Fruit fly (Drosophila melanogaster) whole organism, embryonic: Measurements from ENCODE around the gene CG11986.

Experiments used
- Bgb ChIP-seq: fragments of 200-800 bp; sonication (Bioruptor generic); IDR thresholded peaks from 2 replicates; pipeline ENCODE4 v1.3.6; 2022; ENCODE audit warnings: missing biosample characterization, missing genetic modification characterization; ENCODE audit not compliant: partially characterized antibody
- CG10274 ChIP-seq: fragments of 200-800 bp; sonication (Bioruptor generic); optimal IDR thresholded peaks from 3 replicates; lab custom pipeline; 2017; ENCODE audit warnings: missing biosample characterization, mild to moderate bottlenecking, missing genetic modification characterization
- CG10543 ChIP-seq: fragments of 200-800 bp; sonication (Bioruptor generic); optimal IDR thresholded peaks from 3 replicates; lab custom pipeline; 2017; ENCODE audit warnings: missing biosample characterization, mild to moderate bottlenecking, missing genetic modification characterization, moderate library complexity
- CG15514 ChIP-seq: fragments of 200-800 bp; sonication (Bioruptor generic); optimal IDR thresholded peaks from 3 replicates; lab custom pipeline; 2017; ENCODE audit warnings: missing biosample characterization, missing genetic modification characterization, mild to moderate bottlenecking, moderate library complexity, missing genetic modification reagents
- CG15601 ChIP-seq: fragments of 200-800 bp; sonication (Bioruptor generic); optimal IDR thresholded peaks from 3 replicates; lab custom pipeline; 2019; ENCODE audit warnings: missing biosample characterization, mild to moderate bottlenecking, missing genetic modification characterization, moderate library complexity
- CG1792 ChIP-seq: fragments of 200-800 bp; sonication (Bioruptor generic); optimal IDR thresholded peaks from 2 replicates; lab custom pipeline; 2016; ENCODE audit warnings: missing biosample characterization, missing genetic modification characterization
- CG18011 ChIP-seq: fragments of 200-800 bp; sonication (Bioruptor generic); optimal IDR thresholded peaks from 2 replicates; lab custom pipeline; 2017; ENCODE audit warnings: missing biosample characterization, missing genetic modification characterization, mild to moderate bottlenecking, moderate library complexity, missing genotype
- CG2129 ChIP-seq: fragments of 200-800 bp; sonication (Bioruptor generic); IDR thresholded peaks from 2 replicates; pipeline ENCODE4 v1.3.6; 2022; ENCODE audit warnings: missing biosample characterization, missing genetic modification characterization; ENCODE audit not compliant: partially characterized antibody
- CG2199 ChIP-seq: fragments of 200-800 bp; sonication (Bioruptor generic); IDR thresholded peaks from 3 replicates; pipeline ENCODE4 v1.3.6; 2022; ENCODE audit warnings: missing biosample characterization, missing genetic modification characterization
- CG2202 ChIP-seq: fragments of 200-800 bp; sonication (Bioruptor generic); optimal IDR thresholded peaks from 2 replicates; lab custom pipeline; 2018; ENCODE audit warnings: missing biosample characterization, mild to moderate bottlenecking, missing genetic modification characterization
- CG30403 ChIP-seq: fragments of 200-800 bp; sonication (Bioruptor generic); optimal IDR thresholded peaks from 3 replicates; lab custom pipeline; 2016; ENCODE audit warnings: missing biosample characterization, missing genetic modification characterization
- CG3281 ChIP-seq: fragments of 200-800 bp; sonication (Bioruptor generic); optimal IDR thresholded peaks from 3 replicates; lab custom pipeline; 2017; ENCODE audit warnings: missing biosample characterization, mild to moderate bottlenecking, missing genetic modification characterization
- CG6254 ChIP-seq: fragments of 200-800 bp; sonication (Bioruptor generic); optimal IDR thresholded peaks from 3 replicates; lab custom pipeline; 2017; ENCODE audit warnings: mild to moderate bottlenecking, missing biosample characterization, missing genetic modification reagents, missing genetic modification characterization
- CG7556 ChIP-seq: fragments of 200-800 bp; sonication (Bioruptor generic); optimal IDR thresholded peaks from 2 replicates; lab custom pipeline; 2017; ENCODE audit warnings: missing biosample characterization, mild to moderate bottlenecking, missing genetic modification characterization
- Camta ChIP-seq: fragments of 200-800 bp; sonication (Bioruptor generic); optimal IDR thresholded peaks from 2 replicates; lab custom pipeline; 2016; ENCODE audit warnings: missing biosample characterization, missing genetic modification characterization
- ERR ChIP-seq: fragments of 200-800 bp; sonication (Bioruptor generic); optimal IDR thresholded peaks from 2 replicates; lab custom pipeline; 2016; ENCODE audit warnings: missing biosample characterization, missing genetic modification characterization
- Gsc ChIP-seq: fragments of 200-800 bp; sonication (Bioruptor generic); IDR thresholded peaks from 2 replicates; pipeline ENCODE4 v1.3.6; 2022; ENCODE audit warnings: missing biosample characterization, missing genetic modification characterization
- HmgD ChIP-seq: fragments of 200-800 bp; sonication (Bioruptor generic); optimal IDR thresholded peaks from 3 replicates; lab custom pipeline; 2016; ENCODE audit warnings: missing biosample characterization, missing genetic modification characterization
- Hmr ChIP-seq: fragments of 200-800 bp; sonication (Bioruptor generic); optimal IDR thresholded peaks from 3 replicates; lab custom pipeline; 2017; ENCODE audit warnings: mild to moderate bottlenecking, missing biosample characterization, missing genetic modification reagents, missing genetic modification characterization
- Mad ChIP-seq: fragments of 200-800 bp; sonication (Bioruptor generic); optimal IDR thresholded peaks from 2 replicates; lab custom pipeline; 2016; ENCODE audit warnings: missing biosample characterization, missing genetic modification characterization
- Mrtf ChIP-seq: fragments of 200-800 bp; sonication (Bioruptor generic); IDR thresholded peaks from 3 replicates; pipeline ENCODE4 v1.3.6; 2022; ENCODE audit warnings: missing biosample characterization, missing genetic modification characterization
- Nf-YA ChIP-seq: fragments of 200-800 bp; sonication (Bioruptor generic); IDR thresholded peaks from 2 replicates; pipeline ENCODE4 v1.3.6; 2022; ENCODE audit warnings: missing biosample characterization, missing genetic modification characterization
- Nf-YC ChIP-seq: fragments of 200-800 bp; optimal IDR thresholded peaks from 3 replicates; lab custom pipeline; 2019; ENCODE audit warnings: missing biosample characterization, mild to moderate bottlenecking, missing genetic modification characterization, moderate library complexity
- Ptx1 ChIP-seq: fragments of 200-800 bp; sonication (Bioruptor generic); IDR thresholded peaks from 2 replicates; pipeline ENCODE4 v1.3.6; 2022; ENCODE audit warnings: missing biosample characterization, missing genetic modification characterization
- Ravus ChIP-seq: fragments of 200-800 bp; sonication (Bioruptor generic); IDR thresholded peaks from 2 replicates; pipeline ENCODE4 v1.3.6; 2022; ENCODE audit warnings: missing biosample characterization, missing genetic modification characterization
- Usf ChIP-seq: fragments of 200-800 bp; sonication (Bioruptor generic); optimal IDR thresholded peaks from 2 replicates; lab custom pipeline; 2017; ENCODE audit warnings: missing genotype, missing biosample characterization, missing genetic modification characterization
- Xrp1 ChIP-seq: fragments of 200-800 bp; sonication (Bioruptor generic); IDR thresholded peaks from 2 replicates; pipeline ENCODE4 v1.3.6; 2022; ENCODE audit warnings: missing biosample characterization, missing genetic modification characterization
- al ChIP-seq: fragments of 200-800 bp; sonication (Bioruptor generic); IDR thresholded peaks from 2 replicates; pipeline ENCODE4 v1.3.6; 2022; ENCODE audit warnings: missing biosample characterization, missing genetic modification characterization
- bowl ChIP-seq: fragments of 200-800 bp; sonication (Bioruptor generic); IDR thresholded peaks from 2 replicates; pipeline ENCODE4 v1.3.6; 2022; ENCODE audit warnings: missing biosample characterization, missing genetic modification characterization
- da ChIP-seq: fragments of 200-800 bp; sonication (Bioruptor generic); optimal IDR thresholded peaks from 2 replicates; lab custom pipeline; 2016; ENCODE audit warnings: missing biosample characterization, missing genetic modification characterization
- dati ChIP-seq: fragments of 200-800 bp; sonication (Bioruptor generic); IDR thresholded peaks from 2 replicates; pipeline ENCODE4 v1.3.6; 2022; ENCODE audit warnings: missing biosample characterization, missing genetic modification characterization
- dm ChIP-seq: fragments of 200-800 bp; sonication (Bioruptor generic); optimal IDR thresholded peaks from 3 replicates; lab custom pipeline; 2016; ENCODE audit warnings: missing biosample characterization, missing genetic modification characterization
- eve ChIP-seq, 2 experiments: fragments of >200 bp; optimal IDR thresholded peaks; 2 replicates each; lab custom pipeline; 2017; ENCODE audit warnings: missing biosample characterization in 2 of 2, missing genetic modification characterization in 2 of 2
- exex ChIP-seq: fragments of 200-800 bp; sonication (Bioruptor generic); optimal IDR thresholded peaks from 4 replicates; lab custom pipeline; 2018; ENCODE audit warnings: missing biosample characterization, mild to moderate bottlenecking, missing genetic modification characterization, moderate library complexity
- fu2 ChIP-seq: fragments of 200-800 bp; sonication (Bioruptor generic); optimal IDR thresholded peaks from 2 replicates; lab custom pipeline; 2016; ENCODE audit warnings: missing biosample characterization, missing genetic modification characterization
- gce ChIP-seq: fragments of 200-800 bp; sonication (Bioruptor generic); IDR thresholded peaks from 3 replicates; pipeline ENCODE4 v1.3.6; 2022; ENCODE audit warnings: missing biosample characterization, missing genetic modification characterization
- gsb-n ChIP-seq: fragments of 200-800 bp; sonication (Bioruptor generic); optimal IDR thresholded peaks from 3 replicates; lab custom pipeline; 2018; ENCODE audit warnings: missing biosample characterization, mild to moderate bottlenecking, missing genetic modification characterization
- gt ChIP-seq: fragments of 200-800 bp; sonication (Bioruptor generic); IDR thresholded peaks from 2 replicates; pipeline ENCODE4 v1.3.6; 2022; ENCODE audit warnings: missing biosample characterization, missing genetic modification characterization
- jigr1 ChIP-seq: fragments of 200-800 bp; sonication (Bioruptor generic); IDR thresholded peaks from 3 replicates; pipeline ENCODE4 v1.3.6; 2022; ENCODE audit warnings: missing biosample characterization, missing genetic modification characterization
- knrl ChIP-seq: fragments of 200-800 bp; sonication (Bioruptor generic); IDR thresholded peaks from 3 replicates; pipeline ENCODE4 v1.3.6; 2022; ENCODE audit warnings: missing biosample characterization, missing genetic modification characterization; ENCODE audit not compliant: partially characterized antibody
- lmd ChIP-seq: fragments of 200-800 bp; sonication (Bioruptor generic); IDR thresholded peaks from 2 replicates; pipeline ENCODE4 v1.3.6; 2022; ENCODE audit warnings: missing biosample characterization, missing genetic modification characterization
- nerfin-2 ChIP-seq: fragments of 200-800 bp; sonication (Bioruptor generic); IDR thresholded peaks from 2 replicates; pipeline ENCODE4 v1.3.6; 2022; ENCODE audit warnings: missing biosample characterization, missing genetic modification characterization; ENCODE audit not compliant: partially characterized antibody
- org-1 ChIP-seq: fragments of 200-800 bp; sonication (Bioruptor generic); optimal IDR thresholded peaks from 2 replicates; lab custom pipeline; 2017; ENCODE audit warnings: missing biosample characterization, missing genetic modification characterization
- pan ChIP-seq, 4 experiments: fragments of >200 bp in 3 of 4; fragments of 200-800 bp in 1 of 4; sonication (Bioruptor generic) in 1 of 4; optimal IDR thresholded peaks in 3 of 4; IDR thresholded peaks in 1 of 4; 2 replicates each; pipeline versions ENCODE4 v1.3.6 to Lab custom; 2017 to 2022; ENCODE audit warnings: missing biosample characterization in 2 of 4, missing genetic modification characterization in 2 of 4, mixed read lengths in 1 of 4
- pb ChIP-seq: fragments of 200-800 bp; sonication (Bioruptor generic); optimal IDR thresholded peaks from 3 replicates; lab custom pipeline; 2016; ENCODE audit warnings: missing biosample characterization, missing genetic modification characterization
- pita ChIP-seq: fragments of 200-800 bp; sonication (Bioruptor generic); optimal IDR thresholded peaks from 2 replicates; lab custom pipeline; 2017; ENCODE audit warnings: missing biosample characterization, mild to moderate bottlenecking, missing genetic modification characterization
- pzg ChIP-seq: fragments of 200-800 bp; sonication (Bioruptor generic); optimal IDR thresholded peaks from 3 replicates; lab custom pipeline; 2018; ENCODE audit warnings: missing biosample characterization, mild to moderate bottlenecking, missing genetic modification characterization, moderate library complexity
- ranshi ChIP-seq: fragments of 200-800 bp; sonication (Bioruptor generic); IDR thresholded peaks from 2 replicates; pipeline ENCODE4 v1.3.6; 2022; ENCODE audit warnings: missing biosample characterization, missing genetic modification characterization
- sens-2 ChIP-seq: fragments of 200-800 bp; sonication (Bioruptor generic); IDR thresholded peaks from 2 replicates; pipeline ENCODE4 v1.3.6; 2022; ENCODE audit warnings: missing biosample characterization, missing genetic modification characterization
- slou ChIP-seq: fragments of 200-800 bp; sonication (Bioruptor generic); optimal IDR thresholded peaks from 3 replicates; lab custom pipeline; 2016; ENCODE audit warnings: missing biosample characterization, missing genetic modification characterization
- sob ChIP-seq: fragments of 200-800 bp; sonication (Bioruptor generic); IDR thresholded peaks from 2 replicates; pipeline ENCODE4 v1.3.6; 2022; ENCODE audit warnings: missing biosample characterization, missing genetic modification characterization
- sug ChIP-seq: fragments of 200-800 bp; optimal IDR thresholded peaks from 2 replicates; lab custom pipeline; 2019; ENCODE audit warnings: missing biosample characterization, mild to moderate bottlenecking, missing genetic modification characterization, moderate library complexity

Gene CG11986

DNA sequence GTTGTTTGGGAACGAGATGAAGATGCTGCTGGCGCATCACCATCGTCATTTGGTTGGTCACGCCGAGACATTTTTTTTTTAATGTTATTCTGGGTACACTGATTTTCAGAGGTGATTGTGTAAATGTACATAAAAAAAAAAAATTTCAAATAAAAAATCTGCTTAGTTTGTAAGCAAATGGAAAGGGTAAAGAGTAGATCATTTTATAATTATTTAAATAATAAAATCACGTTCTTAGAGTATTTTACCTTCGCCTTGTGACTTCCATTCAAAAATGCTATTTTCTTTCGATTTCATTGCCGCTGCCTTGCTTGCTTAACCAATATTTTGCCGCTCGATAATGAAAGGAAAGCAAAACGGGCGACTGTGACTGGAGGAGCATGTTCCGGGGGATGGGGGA lies 36.5 kb upstream of the CG11986 start (continued):
- TF ChIP-seq sug (no peak), CG30403 (GFP tag; lab: Kevin White, UChicago) (peak; percentile 18), gt (GFP tag; lab: Robert Waterston, UW) (no peak), ranshi (GFP tag; lab: Robert Waterston, UW) (no peak), dati (GFP tag; lab: Robert Waterston, UW) (no peak), Hmr (GFP tag; lab: Kevin White, UChicago) (no peak), gsb-n (tag; lab: Kevin White, UChicago) (peak; percentile 53), CG2129 (GFP tag; lab: Robert Waterston, UW) (no peak), Ptx1 (GFP tag; lab: Robert Waterston, UW) (peak; percentile 35; the same call in 1 of the 2 replicates), pb (GFP tag; lab: Kevin White, UChicago) (no peak), CG7556 (GFP tag; lab: Kevin White, UChicago) (no peak), slou (no peak), CG3281 (GFP tag; lab: Kevin White, UChicago) (no peak), eve (GFP tag; optimal IDR thresholded peaks at IDR 0.05; lab: Kevin White, UChicago) (peak in 1 of 2 experiments; percentile 20), pzg (GFP tag; lab: Kevin White, UChicago) (no peak), bowl (GFP tag; lab: Robert Waterston, UW) (no peak), CG1792 (GFP tag; lab: Kevin White, UChicago) (no peak), Xrp1 (GFP tag; lab: Robert Waterston, UW) (peak; percentile 71), al (no peak), nerfin-2 (GFP tag; lab: Robert Waterston, UW) (no peak), HmgD (GFP tag; lab: Kevin White, UChicago) (no peak), sens-2 (GFP tag; lab: Robert Waterston, UW) (no peak), CG15514 (GFP tag; lab: Kevin White, UChicago) (no peak), Usf (GFP tag; lab: Kevin White, UChicago) (no peak), gce (GFP tag; lab: Robert Waterston, UW) (peak; percentile 62; the same call in 1 of the 3 replicates), pan (optimal IDR thresholded peaks at IDR 0.05; lab: Kevin White, UChicago) (no peak), pan (GFP tag; optimal IDR thresholded peaks at IDR 0.05 in 1 of 2, IDR thresholded peaks at IDR 0.05 in 1 of 2) (no peak), Mad (no peak), dm (GFP tag; lab: Kevin White, UChicago) (no peak), Ravus (no peak), Nf-YC (tag; lab: Kevin White, UChicago) (no peak), CG6254 (GFP tag; lab: Kevin White, UChicago) (peak; percentile 2), Camta (GFP tag; lab: Kevin White, UChicago) (no peak), Nf-YA (GFP tag; lab: Robert Waterston, UW) (no peak), knrl (GFP tag; lab: Robert Waterston, UW) (no peak), exex (tag; lab: Kevin White, UChicago) (no peak), da (GFP tag; lab: Kevin White, UChicago) (no peak), pita (GFP tag; lab: Kevin White, UChicago) (no peak), Gsc (GFP tag; lab: Robert Waterston, UW) (no peak), CG2199 (GFP tag; lab: Robert Waterston, UW) (no peak), jigr1 (GFP tag; lab: Robert Waterston, UW) (no peak), CG2202 (no peak), Bgb (GFP tag; lab: Robert Waterston, UW) (no peak), CG18011 (GFP tag; lab: Kevin White, UChicago) (no peak), Mrtf (GFP tag; lab: Robert Waterston, UW) (no peak), ERR (GFP tag; lab: Kevin White, UChicago) (no peak), sob (GFP tag; lab: Robert Waterston, UW) (no peak), org-1 (GFP tag; lab: Kevin White, UChicago) (no peak), lmd (GFP tag; lab: Robert Waterston, UW) (peak; percentile 34; the same call in 1 of the 2 replicates), CG10274 (GFP tag; lab: Kevin White, UChicago) (no peak), fu2 (GFP tag; lab: Kevin White, UChicago) (no peak), CG10543 (GFP tag; lab: Kevin White, UChicago) (no peak), CG15601 (peak; percentile 50)
